Worm (Caenorhabditis elegans) whole organism, mixed stage, embryonic: ENCODE data around the gene F10E7.11.

Experiments
- M03D4.4 ChIP-seq: sonication (generic microtip); optimal IDR thresholded peaks from 2 replicates; lab custom pipeline; 2017; ENCODE audit warnings: mild to moderate bottlenecking, missing genetic modification characterization, missing compliant biosample characterization
- bed-3 ChIP-seq: fragments of 200-800 bp; sonication (Bioruptor generic); optimal IDR thresholded peaks from 3 replicates; lab custom pipeline; 2018; ENCODE audit warnings: mild to moderate bottlenecking, missing genetic modification characterization, moderate library complexity, missing compliant biosample characterization
- blmp-1 ChIP-seq: fragments of 150-350 bp; optimal IDR thresholded peaks from 2 replicates; lab custom pipeline; 2014; ENCODE audit warnings: missing biosample characterization, missing genetic modification characterization
- ceh-39 ChIP-seq: fragments of 150-350 bp; optimal IDR thresholded peaks from 2 replicates; lab custom pipeline; 2014; ENCODE audit warnings: missing biosample characterization, missing genetic modification characterization
- ceh-43 ChIP-seq: fragments of 200-800 bp; sonication (Bioruptor generic); optimal IDR thresholded peaks from 2 replicates; lab custom pipeline; 2018; ENCODE audit warnings: mild to moderate bottlenecking, missing genetic modification characterization, moderate library complexity, missing compliant biosample characterization
- ceh-83 ChIP-seq: fragments of 200-800 bp; sonication (Bioruptor generic); optimal IDR thresholded peaks from 2 replicates; lab custom pipeline; 2018; ENCODE audit warnings: mild to moderate bottlenecking, missing genetic modification characterization, missing compliant biosample characterization
- ces-1 ChIP-seq: fragments of 150-350 bp; optimal IDR thresholded peaks from 2 replicates; lab custom pipeline; 2014; ENCODE audit warnings: missing biosample characterization, missing genetic modification reagents, missing genetic modification characterization
- cnd-1 ChIP-seq: fragments of 200-800 bp; sonication (Bioruptor generic); optimal IDR thresholded peaks from 2 replicates; lab custom pipeline; 2018; ENCODE audit warnings: mild to moderate bottlenecking, missing genetic modification characterization, missing compliant biosample characterization
- drap-1 ChIP-seq: fragments of 200-800 bp; sonication (Bioruptor generic); optimal IDR thresholded peaks from 3 replicates; lab custom pipeline; 2018; ENCODE audit warnings: mild to moderate bottlenecking, missing genetic modification characterization, missing compliant biosample characterization
- elt-1 ChIP-seq: sonication (generic microtip); optimal IDR thresholded peaks from 2 replicates; lab custom pipeline; 2017; ENCODE audit warnings: missing genetic modification characterization, mild to moderate bottlenecking, missing compliant biosample characterization, antibody characterized with exemption, moderate library complexity, borderline replicate concordance; ENCODE audit not compliant: insufficient read depth
- elt-3 ChIP-seq: fragments of 150-350 bp; optimal IDR thresholded peaks from 2 replicates; lab custom pipeline; 2014; ENCODE audit warnings: missing biosample characterization, missing genetic modification characterization
- flh-1 ChIP-seq: fragments of 200-800 bp; sonication (Bioruptor generic); optimal IDR thresholded peaks from 2 replicates; lab custom pipeline; 2018; ENCODE audit warnings: mild to moderate bottlenecking, missing genetic modification characterization, moderate library complexity, missing compliant biosample characterization
- ham-2 ChIP-seq: fragments of 200-800 bp; sonication (Bioruptor generic); optimal IDR thresholded peaks from 2 replicates; lab custom pipeline; 2018; ENCODE audit warnings: mild to moderate bottlenecking, missing genetic modification characterization, missing compliant biosample characterization
- hlh-1 ChIP-seq: fragments of 150-350 bp; optimal IDR thresholded peaks from 2 replicates; lab custom pipeline; 2014; ENCODE audit warnings: missing biosample characterization, missing genetic modification reagents, missing genetic modification characterization
- lin-13 ChIP-seq: fragments of 150-350 bp; optimal IDR thresholded peaks from 2 replicates; lab custom pipeline; 2014; ENCODE audit warnings: missing biosample characterization, missing genetic modification characterization
- lin-32 ChIP-seq: fragments of 200-800 bp; sonication (Bioruptor generic); optimal IDR thresholded peaks from 2 replicates; lab custom pipeline; 2018; ENCODE audit warnings: mild to moderate bottlenecking, missing genetic modification characterization, missing compliant biosample characterization
- lsy-2 ChIP-seq: fragments of 150-350 bp; optimal IDR thresholded peaks from 2 replicates; lab custom pipeline; 2014; ENCODE audit warnings: missing biosample characterization, missing genetic modification characterization
- mab-5 ChIP-seq: fragments of 150-350 bp; optimal IDR thresholded peaks from 2 replicates; lab custom pipeline; 2014; ENCODE audit warnings: missing biosample characterization, missing genetic modification characterization
- mep-1 ChIP-seq: fragments of 150-350 bp; optimal IDR thresholded peaks from 2 replicates; lab custom pipeline; 2017; ENCODE audit warnings: missing biosample characterization, missing genetic modification reagents, missing genetic modification characterization, inconsistent platforms
- mls-2 ChIP-seq: sonication (generic microtip); optimal IDR thresholded peaks from 2 replicates; lab custom pipeline; 2016; ENCODE audit warnings: mild to moderate bottlenecking, missing genetic modification characterization, moderate library complexity, missing compliant biosample characterization
- nhr-12 ChIP-seq: fragments of 150-350 bp; optimal IDR thresholded peaks from 2 replicates; lab custom pipeline; 2014; ENCODE audit warnings: missing biosample characterization, missing genetic modification characterization
- nhr-237 ChIP-seq: fragments of 150-350 bp; optimal IDR thresholded peaks from 2 replicates; lab custom pipeline; 2014; ENCODE audit warnings: missing biosample characterization, missing genetic modification characterization
- nhr-28 ChIP-seq: fragments of 150-350 bp; optimal IDR thresholded peaks from 2 replicates; lab custom pipeline; 2014; ENCODE audit warnings: missing biosample characterization, missing genetic modification characterization
- nhr-76 ChIP-seq: sonication (generic microtip); optimal IDR thresholded peaks from 2 replicates; lab custom pipeline; 2017; ENCODE audit warnings: missing biosample characterization, missing genetic modification characterization
- sem-2 ChIP-seq: fragments of 200-800 bp; sonication (Bioruptor generic); optimal IDR thresholded peaks from 2 replicates; lab custom pipeline; 2018; ENCODE audit warnings: mild to moderate bottlenecking, missing genetic modification characterization, missing compliant biosample characterization
- snpc-4 ChIP-seq: fragments of 150-350 bp; optimal IDR thresholded peaks from 2 replicates; lab custom pipeline; 2014; ENCODE audit warnings: missing biosample characterization, missing genetic modification characterization
- sptf-1 ChIP-seq: sonication (generic microtip); optimal IDR thresholded peaks from 2 replicates; lab custom pipeline; 2017; ENCODE audit warnings: mild to moderate bottlenecking, missing genetic modification characterization, moderate library complexity, missing compliant biosample characterization
- tbx-8 ChIP-seq: fragments of 200-800 bp; sonication (Bioruptor generic); optimal IDR thresholded peaks from 2 replicates; lab custom pipeline; 2018; ENCODE audit warnings: mild to moderate bottlenecking, missing genetic modification characterization, moderate library complexity, missing compliant biosample characterization
- unc-120 ChIP-seq: sonication (generic microtip); optimal IDR thresholded peaks from 2 replicates; lab custom pipeline; 2017; ENCODE audit warnings: missing genetic modification characterization, missing compliant biosample characterization; ENCODE audit not compliant: poor library complexity, severe bottlenecking
- unc-39 ChIP-seq: fragments of 150-350 bp; optimal IDR thresholded peaks from 2 replicates; lab custom pipeline; 2014; ENCODE audit warnings: missing biosample characterization, missing genetic modification characterization
- unc-62 ChIP-seq: fragments of 150-350 bp; optimal IDR thresholded peaks from 2 replicates; lab custom pipeline; 2014; ENCODE audit warnings: missing biosample characterization, missing genetic modification reagents, missing genetic modification characterization
- zip-8 ChIP-seq: fragments of 150-350 bp; optimal IDR thresholded peaks from 2 replicates; lab custom pipeline; 2014; ENCODE audit warnings: missing biosample characterization, missing genetic modification characterization
- ztf-11 ChIP-seq: fragments of 150-350 bp; optimal IDR thresholded peaks from 2 replicates; lab custom pipeline; 2014; ENCODE audit warnings: missing biosample characterization, missing genetic modification characterization

The F10E7.11 gene

DNA sequence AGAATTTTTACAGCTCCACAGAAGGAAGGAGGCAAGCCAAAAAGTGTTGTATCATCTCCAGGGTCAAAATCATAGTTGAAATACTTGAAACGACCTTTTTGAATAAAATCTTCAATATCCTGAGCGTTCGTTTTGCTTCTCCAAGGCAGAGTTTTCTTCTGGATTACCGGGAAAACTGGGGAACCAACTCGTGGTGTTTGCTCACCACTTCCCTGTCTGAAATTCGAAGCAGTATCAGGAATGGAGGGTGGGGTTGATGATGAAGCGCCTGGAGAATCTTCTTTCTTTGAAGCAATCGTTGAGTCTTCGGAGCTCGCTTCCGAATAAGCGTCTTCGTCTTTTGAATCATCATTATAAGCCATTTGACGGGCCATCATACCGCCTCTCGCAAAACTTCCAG is 19.6 kb downstream of the F10E7.11 start:
- no peak for TF ChIP-seq nhr-237 (tag; lab: Kevin White, UChicago)
- TF ChIP-seq lin-32 (GFP tag; lab: Kevin White, UChicago), result no peak
- TF ChIP-seq lin-13 (tag; lab: Kevin White, UChicago), result no peak
- no peak for TF ChIP-seq ces-1 (GFP tag; lab: Kevin White, UChicago)
- TF ChIP-seq cnd-1 (tag; lab: Kevin White, UChicago), result no peak
- no peak for TF ChIP-seq nhr-76
- TF ChIP-seq lsy-2, result no peak
- no peak for TF ChIP-seq unc-39
- no peak for TF ChIP-seq drap-1 (GFP tag; lab: Kevin White, UChicago)
- no peak for TF ChIP-seq ceh-83 (GFP tag; lab: Kevin White, UChicago)
- TF ChIP-seq hlh-1 (tag; lab: Kevin White, UChicago), result no peak
- no peak for TF ChIP-seq nhr-12 (tag; lab: Kevin White, UChicago)
- TF ChIP-seq elt-3 (tag; lab: Kevin White, UChicago), result no peak
- no peak for TF ChIP-seq tbx-8 (GFP tag; lab: Kevin White, UChicago)

DNA sequence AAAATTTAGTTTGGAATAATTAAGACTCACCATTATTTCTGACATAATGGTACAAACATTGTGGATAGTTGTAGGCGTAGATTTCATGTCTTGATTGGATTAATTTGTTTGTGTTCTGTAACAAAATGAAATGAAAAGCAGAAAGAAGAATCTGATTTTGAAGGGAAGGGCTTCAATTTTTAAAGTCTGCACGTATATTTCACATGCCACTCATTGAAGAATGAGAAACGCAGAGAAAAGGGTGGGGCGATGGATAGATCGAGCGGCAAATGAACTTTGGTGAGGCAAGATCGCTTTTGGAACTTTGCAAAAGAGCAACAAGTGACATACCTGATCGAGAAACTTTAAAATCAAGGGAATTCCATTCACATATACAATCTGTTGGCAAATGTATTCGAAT is 20.4 kb downstream of the F10E7.11 start:
- TF ChIP-seq drap-1 (GFP tag; lab: Kevin White, UChicago) (no peak), M03D4.4 (tag; lab: Kevin White, UChicago) (no peak), ces-1 (GFP tag; lab: Kevin White, UChicago) (no peak), nhr-28 (no peak)
- TF ChIP-seq, all 35 proteins: peak for 0

DNA sequence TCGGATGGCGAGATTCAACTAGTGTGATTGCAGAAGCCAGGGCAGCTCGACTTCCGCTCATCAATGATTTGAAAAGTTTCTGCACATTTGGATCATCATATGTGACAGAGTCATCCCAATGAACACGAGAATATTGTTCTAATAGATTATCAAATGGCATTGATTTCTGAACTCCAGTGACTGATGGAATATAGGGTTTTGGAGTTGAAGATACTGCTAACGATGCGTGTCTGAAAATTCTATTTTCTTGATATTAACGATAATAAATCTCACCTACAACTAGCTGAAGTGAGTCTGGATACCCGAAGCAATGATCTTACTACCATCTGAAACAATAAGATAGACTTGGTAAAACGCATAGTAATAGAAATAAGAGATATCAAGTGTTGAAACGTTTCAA is 21.9 kb downstream of the F10E7.11 start, which contains the start of gene mmaa-1:
Gene mmaa-1 (minus strand): TSS at position 328 of the 400 bp plus-strand sequence.
- TF ChIP-seq unc-39 (no peak), elt-3 (tag; lab: Kevin White, UChicago) (no peak), sptf-1 (no peak), blmp-1 (tag; lab: Kevin White, UChicago) (no peak), cnd-1 (tag; lab: Kevin White, UChicago) (no peak), flh-1 (no peak), ztf-11 (tag; lab: Kevin White, UChicago) (no peak), elt-1 (tag; lab: Kevin White, UChicago) (no peak), hlh-1 (tag; lab: Kevin White, UChicago) (no peak), nhr-12 (tag; lab: Kevin White, UChicago) (no peak)

DNA sequence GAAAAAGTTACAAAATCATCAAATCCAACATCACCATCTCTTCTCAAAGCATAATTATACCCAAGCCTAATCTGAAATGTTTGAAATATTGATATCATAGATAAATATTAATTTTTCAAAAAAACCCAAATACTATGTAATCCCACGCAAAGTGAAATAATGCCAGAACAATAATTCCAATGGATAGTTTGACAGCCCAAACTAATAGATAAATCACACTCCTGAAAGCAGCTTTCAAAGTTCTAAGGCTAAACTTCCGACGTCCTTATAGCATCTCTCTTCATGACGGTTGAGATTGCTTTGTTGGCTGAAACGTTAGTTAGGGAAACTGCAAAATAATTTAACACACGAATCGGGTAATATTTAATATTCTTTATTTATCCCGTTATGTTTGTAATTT is 23.5 kb downstream of the F10E7.11 start:
- no peak for TF ChIP-seq drap-1 (GFP tag; lab: Kevin White, UChicago)
- no peak for TF ChIP-seq flh-1
- no peak for TF ChIP-seq mls-2 (tag; lab: Kevin White, UChicago)
- TF ChIP-seq bed-3 (GFP tag; lab: Kevin White, UChicago), result no peak
- no peak for TF ChIP-seq lsy-2
- TF ChIP-seq mep-1 (tag; lab: Kevin White, UChicago), result no peak
- no peak for TF ChIP-seq ztf-11 (tag; lab: Kevin White, UChicago)
- TF ChIP-seq zip-8, result no peak
- no peak for TF ChIP-seq cnd-1 (tag; lab: Kevin White, UChicago)
- no peak for TF ChIP-seq nhr-237 (tag; lab: Kevin White, UChicago)
- TF ChIP-seq snpc-4 (tag; lab: Kevin White, UChicago), result no peak
- TF ChIP-seq unc-39, result no peak
- TF ChIP-seq M03D4.4 (tag; lab: Kevin White, UChicago), result no peak
- no peak for TF ChIP-seq ceh-83 (GFP tag; lab: Kevin White, UChicago)
- no peak for TF ChIP-seq sem-2 (GFP tag; lab: Kevin White, UChicago)
- no peak for TF ChIP-seq unc-62 (GFP tag; lab: Kevin White, UChicago)
- TF ChIP-seq mab-5, result no peak
- TF ChIP-seq sptf-1, result no peak
- TF ChIP-seq, all 35 proteins: peak for 0

DNA sequence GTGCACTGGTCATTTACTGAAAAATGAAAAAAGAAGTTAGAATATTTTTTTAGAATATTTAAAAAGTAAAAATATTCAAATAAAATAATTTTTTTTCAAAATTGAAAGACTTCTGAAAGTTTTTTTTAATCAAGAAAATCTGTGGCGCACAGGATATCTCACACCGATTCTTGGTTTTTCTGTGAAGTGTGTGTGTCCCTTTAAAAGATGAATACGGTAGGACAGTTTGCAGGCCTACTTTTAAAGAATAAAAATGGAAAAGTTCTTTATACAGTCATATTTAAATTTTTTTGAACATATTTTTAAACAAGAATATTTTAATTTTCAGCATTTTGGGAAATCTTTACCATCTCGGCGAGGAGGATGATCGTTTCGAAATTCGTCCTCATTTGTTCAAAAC is 24.1 kb downstream of the F10E7.11 start, which contains the start of gene mct-5:
Gene mct-5 (minus strand): TSS at position 16 of the 400 bp plus-strand sequence.
- no peak for TF ChIP-seq zip-8
- no peak for TF ChIP-seq ceh-39 (tag; lab: Kevin White, UChicago)
- TF ChIP-seq snpc-4 (tag; lab: Kevin White, UChicago), result no peak
- TF ChIP-seq unc-120 (tag; lab: Kevin White, UChicago), result no peak
- TF ChIP-seq cnd-1 (tag; lab: Kevin White, UChicago), result no peak
- TF ChIP-seq ham-2 (GFP tag; lab: Kevin White, UChicago), result no peak
- TF ChIP-seq mep-1 (tag; lab: Kevin White, UChicago), result no peak
- TF ChIP-seq M03D4.4 (tag; lab: Kevin White, UChicago), result no peak
- TF ChIP-seq drap-1 (GFP tag; lab: Kevin White, UChicago), result no peak
- no peak for TF ChIP-seq lin-32 (GFP tag; lab: Kevin White, UChicago)
- no peak for TF ChIP-seq ceh-43 (GFP tag; lab: Kevin White, UChicago)
- no peak for TF ChIP-seq ces-1 (GFP tag; lab: Kevin White, UChicago)
- TF ChIP-seq unc-39, result no peak
- TF ChIP-seq lin-13 (tag; lab: Kevin White, UChicago), result no peak
- TF ChIP-seq mab-5, result no peak
- no peak for TF ChIP-seq ztf-11 (tag; lab: Kevin White, UChicago)
- no peak for TF ChIP-seq nhr-12 (tag; lab: Kevin White, UChicago)
